Worm (Caenorhabditis elegans) whole organism, L2 larva: ENCODE results near the gene C01G12.5.
"Not testable (repeated sequence)": the region's sequence is repeated elsewhere in the genome, so short reads cannot be mapped to it uniquely, and the experiment has no call there.

ENCODE experiments used
- R02D3.7 ChIP-seq: fragments of 150-350 bp; optimal IDR thresholded peaks from 2 replicates; lab custom pipeline; 2014; ENCODE audit warnings: missing biosample characterization, missing genetic modification characterization
- alr-1 ChIP-seq: fragments of 150-350 bp; optimal IDR thresholded peaks from 2 replicates; lab custom pipeline; 2014; ENCODE audit warnings: missing biosample characterization, missing genetic modification characterization
- aly-2 ChIP-seq: fragments of 150-350 bp; optimal IDR thresholded peaks from 2 replicates; lab custom pipeline; 2014; ENCODE audit warnings: missing biosample characterization, missing genetic modification characterization
- ceh-16 ChIP-seq: fragments of 150-350 bp; optimal IDR thresholded peaks from 2 replicates; lab custom pipeline; 2014; ENCODE audit warnings: missing biosample characterization, missing genetic modification characterization
- lin-13 ChIP-seq: fragments of 150-350 bp; optimal IDR thresholded peaks from 2 replicates; lab custom pipeline; 2014; ENCODE audit warnings: missing biosample characterization, missing genetic modification reagents, missing genetic modification characterization
- lsy-2 ChIP-seq, 2 experiments: fragments of 150-350 bp in 1 of 2; sonication (generic microtip) in 1 of 2; optimal IDR thresholded peaks; 2 replicates each; lab custom pipeline; 2014 to 2017; ENCODE audit warnings: missing biosample characterization in 2 of 2, missing genetic modification characterization in 2 of 2
- nhr-237 ChIP-seq: fragments of 150-350 bp; optimal IDR thresholded peaks from 2 replicates; lab custom pipeline; 2014; ENCODE audit warnings: missing biosample characterization, missing genetic modification characterization
- skn-1 ChIP-seq: sonication (generic microtip); optimal IDR thresholded peaks from 2 replicates; lab custom pipeline; 2017; ENCODE audit warnings: missing biosample characterization, missing genetic modification characterization
- unc-39 ChIP-seq: fragments of 150-350 bp; optimal IDR thresholded peaks from 2 replicates; lab custom pipeline; 2014; ENCODE audit warnings: missing biosample characterization, missing genetic modification characterization
- ztf-11 ChIP-seq: sonication (generic microtip); optimal IDR thresholded peaks from 2 replicates; lab custom pipeline; 2017; ENCODE audit warnings: missing biosample characterization, missing genetic modification characterization
- ztf-4 ChIP-seq: fragments of 150-350 bp; optimal IDR thresholded peaks from 2 replicates; lab custom pipeline; 2014; ENCODE audit warnings: missing biosample characterization, missing genetic modification characterization

- not testable (repeated sequence) for TF ChIP-seq lin-13 (GFP tag; lab: Kevin White, UChicago); ztf-4 (tag; lab: Kevin White, UChicago); alr-1 (tag; lab: Kevin White, UChicago); aly-2 (tag; lab: Kevin White, UChicago); ztf-11 (tag; lab: Kevin White, UChicago); skn-1 (tag; lab: Kevin White, UChicago); R02D3.7 (tag; lab: Kevin White, UChicago); unc-39 (tag; lab: Kevin White, UChicago); nhr-237 (tag; lab: Kevin White, UChicago); lsy-2 (tag; optimal IDR thresholded peaks at IDR 0.05; lab: Kevin White, UChicago); ceh-16 (tag; lab: Kevin White, UChicago)
Observed at ce11 chrII:14635895-14636294, 48.6 kb upstream of the C01G12.5 start.
